Worm (Caenorhabditis elegans): ENCODE results near the gene tgt-1.

ce11 chrIV:11916907-11917306, 42.7 kb downstream of the tgt-1 start, which contains the start of gene ZK822.10:
- no peak for TF ChIP-seq eyg-1 (tag; optimal IDR thresholded peaks at IDR 0.05)
- no peak for TF ChIP-seq pag-3 (tag; optimal IDR thresholded peaks at IDR 0.05; ENCODE audit: borderline replicate concordance)
- TF ChIP-seq ceh-18 (tag; optimal IDR thresholded peaks at IDR 0.05), result no peak
